Worm (Caenorhabditis elegans): ENCODE results near the gene fbxb-58.
A peak's percentile ranks its signal among the peaks of the same experiment; 100 is the strongest.

Gene fbxb-58

ce11 chrX:1599294-1599693 is 28.6 kb upstream of the fbxb-58 start:
- TF ChIP-seq zfh-2 (GFP tag; conservative IDR thresholded peaks at IDR 0.05) (0 out of 2 replicates have a peak, but pooled peaks have one; percentile 11), gei-17 (GFP tag; optimal IDR thresholded peaks at IDR 0.05) (no peak)

ce11 chrX:1601563-1601962 is 26.4 kb upstream of the fbxb-58 start:
- no peak for TF ChIP-seq F55B11.4 (tag; optimal IDR thresholded peaks at IDR 0.05; ENCODE audit: borderline replicate concordance, insufficient read depth)
- no peak for TF ChIP-seq lin-40 (tag; optimal IDR thresholded peaks at IDR 0.05)
- no peak for TF ChIP-seq zim-3 (tag; optimal IDR thresholded peaks at IDR 0.05)
- no peak for TF ChIP-seq sdz-38 (tag; optimal IDR thresholded peaks at IDR 0.05)
- TF ChIP-seq mes-4 (tag; optimal IDR thresholded peaks at IDR 0.05): no peak
- TF ChIP-seq zfh-2 (GFP tag; conservative IDR thresholded peaks at IDR 0.05): no peak
- TF ChIP-seq B0035.1 (tag; optimal IDR thresholded peaks at IDR 0.05): no peak
- TF ChIP-seq akir-1 (GFP tag; optimal IDR thresholded peaks at IDR 0.05): no peak
- TF ChIP-seq Y56A3A.18 (GFP tag; IDR thresholded peaks at IDR 0.05): no peak
- TF ChIP-seq B0261.1 (tag; optimal IDR thresholded peaks at IDR 0.05): no peak

DNA sequence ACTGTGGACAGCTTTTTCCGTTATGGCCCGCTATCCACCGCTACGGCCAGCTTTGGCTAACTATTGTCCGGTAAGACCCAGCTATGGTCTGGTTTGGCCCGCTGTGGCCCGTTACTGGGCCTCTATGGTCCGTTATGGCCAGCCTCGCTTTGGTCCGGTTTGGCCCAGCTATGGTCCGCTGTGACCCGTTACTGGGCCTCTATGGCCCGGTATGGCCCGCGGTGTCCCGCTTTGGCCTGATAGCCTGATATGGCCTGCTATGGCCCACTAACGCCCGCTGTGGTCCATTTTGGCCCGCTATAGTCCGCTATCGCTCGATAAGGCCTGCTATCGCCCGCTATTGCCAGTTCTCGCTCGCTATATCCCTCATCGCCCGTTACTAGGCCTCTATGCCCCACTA is 25.4 kb upstream of the fbxb-58 start:
- 0 out of 2 replicates have a peak, but pooled peaks have one; percentile 65 for TF ChIP-seq lag-1 (GFP tag; IDR thresholded peaks at IDR 0.05)
- TF ChIP-seq mel-28 (tag; optimal IDR thresholded peaks at IDR 0.05; ENCODE audit: borderline replicate concordance): no peak
- 0 out of 2 replicates have a peak, but pooled peaks have one; percentile 21 for TF ChIP-seq F37B4.10 (GFP tag; IDR thresholded peaks at IDR 0.05)
- no peak for TF ChIP-seq attf-3 (GFP tag; conservative IDR thresholded peaks at IDR 0.05)
- no peak for TF ChIP-seq C06A6.2 (GFP tag; conservative IDR thresholded peaks at IDR 0.05)
- TF ChIP-seq xnd-1 (tag; optimal IDR thresholded peaks at IDR 0.05): no peak

DNA sequence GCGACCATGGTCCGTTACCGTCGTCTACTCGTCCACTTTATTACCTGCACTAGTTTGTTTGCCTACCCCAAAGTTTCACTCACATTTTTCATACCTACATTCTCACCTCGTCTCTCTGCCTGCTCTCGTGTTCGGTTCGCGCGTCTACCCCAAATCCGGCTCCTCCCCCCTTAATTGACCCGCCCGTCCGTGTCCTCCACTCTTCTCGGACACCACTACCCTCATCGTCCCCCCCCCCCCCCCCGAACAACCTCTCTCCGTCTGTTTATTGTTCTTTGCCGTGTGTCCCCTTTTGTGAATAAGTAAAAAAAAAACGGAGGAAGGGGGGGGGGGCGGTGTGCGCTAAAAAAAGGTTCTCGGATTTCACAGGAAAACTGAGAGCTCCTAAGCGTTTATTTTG is 24.9 kb upstream of the fbxb-58 start:
- 0 out of 2 replicates have a peak, but pooled peaks have one; percentile 21 for TF ChIP-seq mcd-1 (GFP tag; IDR thresholded peaks at IDR 0.05)
- TF ChIP-seq rpc-1 (optimal IDR thresholded peaks at IDR 0.05): no peak
- TF ChIP-seq rpc-1 (tag; optimal IDR thresholded peaks at IDR 0.05): no peak
- peak; percentile 86 for TF ChIP-seq egrh-3 (GFP tag; IDR thresholded peaks at IDR 0.05)

DNA sequence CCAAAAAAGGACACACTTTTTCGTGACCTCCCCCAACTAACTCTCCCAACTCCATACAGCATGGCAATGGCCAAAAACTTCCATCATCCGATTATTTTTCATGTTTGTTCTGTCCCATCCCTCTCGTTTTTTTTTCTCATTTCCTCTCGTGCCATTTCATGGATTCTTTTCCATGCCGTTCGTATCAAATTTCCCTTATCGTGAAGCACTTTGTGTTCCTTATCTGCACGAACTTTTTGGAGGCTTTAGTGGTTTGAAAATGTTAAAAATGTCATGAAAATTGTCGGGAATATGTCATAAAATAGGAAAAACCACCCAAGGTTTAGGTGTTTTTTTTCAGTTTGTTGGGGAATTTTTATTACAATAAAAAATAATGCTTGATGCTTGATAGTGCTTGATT is 24.2 kb upstream of the fbxb-58 start:
- TF ChIP-seq ztf-22 (GFP tag; optimal IDR thresholded peaks at IDR 0.05) (no peak), F57C9.4 (tag; optimal IDR thresholded peaks at IDR 0.05) (no peak), nhr-80 (tag; optimal IDR thresholded peaks at IDR 0.05) (peak; percentile 64), F57A8.1 (GFP tag; optimal IDR thresholded peaks at IDR 0.05) (no peak), nhr-179 (tag; optimal IDR thresholded peaks at IDR 0.05) (no peak)

- TF ChIP-seq tlf-1 (GFP tag; optimal IDR thresholded peaks at IDR 0.05): no peak
- no peak for TF ChIP-seq madf-10 (tag; optimal IDR thresholded peaks at IDR 0.05)
- no peak for TF ChIP-seq nfya-1 (tag; optimal IDR thresholded peaks at IDR 0.05; ENCODE audit: borderline replicate concordance, insufficient read depth)
- TF ChIP-seq Y95B8A.8 (GFP tag; IDR thresholded peaks at IDR 0.05): no peak
- TF ChIP-seq nhr-179 (tag; optimal IDR thresholded peaks at IDR 0.05): no peak
- TF ChIP-seq F52B5.7 (tag; optimal IDR thresholded peaks at IDR 0.05): no peak
- TF ChIP-seq K12H6.12 (tag; optimal IDR thresholded peaks at IDR 0.05): no peak
- TF ChIP-seq T26A5.8 (tag; optimal IDR thresholded peaks at IDR 0.05): no peak
- no peak for TF ChIP-seq fkh-3 (tag; optimal IDR thresholded peaks at IDR 0.05)
- no peak for TF ChIP-seq egl-18 (GFP tag; IDR thresholded peaks at IDR 0.05)
- no peak for TF ChIP-seq nfyb-1 (GFP tag; IDR thresholded peaks at IDR 0.05)
- no peak for TF ChIP-seq him-1 (tag; optimal IDR thresholded peaks at IDR 0.05)
- no peak for TF ChIP-seq B0019.2 (GFP tag; conservative IDR thresholded peaks at IDR 0.05)
Measured at ce11 chrX:1604606-1605005, 23.3 kb upstream of the fbxb-58 start, which contains the start of gene H11E01.3. TSS of gene H11E01.3 (plus strand) at chrX:1604906.

Measured in whole organism, young adult.